Worm (Caenorhabditis elegans) whole organism, L3 larva: ENCODE data around the gene srw-69.
A peak's percentile ranks its signal among the peaks of the same experiment; 100 is the strongest.

Source experiments
- R02D3.7 ChIP-seq: fragments of 150-350 bp; optimal IDR thresholded peaks from 2 replicates; lab custom pipeline; 2014; ENCODE audit warnings: missing biosample characterization, missing genetic modification characterization
- aly-2 ChIP-seq: fragments of 150-350 bp; optimal IDR thresholded peaks from 2 replicates; lab custom pipeline; 2014; ENCODE audit warnings: missing biosample characterization, missing genetic modification characterization
- ama-1 ChIP-seq: fragments of 150-350 bp; optimal IDR thresholded peaks from 2 replicates; lab custom pipeline; 2018
- ceh-16 ChIP-seq: sonication (generic microtip); optimal IDR thresholded peaks from 2 replicates; lab custom pipeline; 2017; ENCODE audit warnings: missing biosample characterization, missing genetic modification characterization
- ceh-82 ChIP-seq: fragments of 150-350 bp; optimal IDR thresholded peaks from 2 replicates; lab custom pipeline; 2014; ENCODE audit warnings: missing biosample characterization, missing genetic modification characterization
- egl-5 ChIP-seq: fragments of 150-350 bp; optimal IDR thresholded peaks from 2 replicates; lab custom pipeline; 2017; ENCODE audit warnings: missing biosample characterization, missing genetic modification reagents, missing genetic modification characterization, inconsistent platforms
- elt-1 ChIP-seq: fragments of 150-350 bp; optimal IDR thresholded peaks from 2 replicates; lab custom pipeline; 2014; ENCODE audit warnings: missing biosample characterization, missing genetic modification characterization
- elt-2 ChIP-seq: sonication (generic microtip); optimal IDR thresholded peaks from 2 replicates; lab custom pipeline; 2016; ENCODE audit warnings: missing genetic modification reagents, mild to moderate bottlenecking, missing genetic modification characterization, missing compliant biosample characterization
- eor-1 ChIP-seq, 2 experiments: fragments of 150-350 bp; optimal IDR thresholded peaks; 2 replicates each; lab custom pipeline; 2014 to 2018; ENCODE audit warnings: missing biosample characterization in 2 of 2, missing genetic modification characterization in 2 of 2
- fkh-10 ChIP-seq: sonication (generic microtip); optimal IDR thresholded peaks from 2 replicates; lab custom pipeline; 2017; ENCODE audit warnings: missing biosample characterization, missing genetic modification reagents, missing genetic modification characterization
- fkh-2 ChIP-seq: fragments of 150-350 bp; optimal IDR thresholded peaks from 2 replicates; lab custom pipeline; 2014; ENCODE audit warnings: missing biosample characterization, missing genetic modification reagents, missing genetic modification characterization
- hmg-11 ChIP-seq: sonication (generic microtip); optimal IDR thresholded peaks from 2 replicates; lab custom pipeline; 2016; ENCODE audit warnings: missing genetic modification characterization, missing compliant biosample characterization
- lin-15B ChIP-seq: fragments of 150-350 bp; optimal IDR thresholded peaks from 2 replicates; lab custom pipeline; 2014; ENCODE audit warnings: missing biosample characterization, missing genetic modification characterization
- lin-39 ChIP-seq: fragments of 150-350 bp; optimal IDR thresholded peaks from 2 replicates; lab custom pipeline; 2018; ENCODE audit warnings: missing biosample characterization, missing genetic modification reagents, missing genetic modification characterization
- lsy-12 ChIP-seq: sonication (generic microtip); optimal IDR thresholded peaks from 2 replicates; lab custom pipeline; 2016; ENCODE audit warnings: mild to moderate bottlenecking, missing genetic modification characterization, missing compliant biosample characterization
- mdl-1 ChIP-seq: fragments of 150-350 bp; optimal IDR thresholded peaks from 2 replicates; lab custom pipeline; 2014; ENCODE audit warnings: missing biosample characterization, missing genetic modification characterization
- nfya-1 ChIP-seq: sonication (generic microtip); optimal IDR thresholded peaks from 2 replicates; lab custom pipeline; 2017; ENCODE audit warnings: missing genetic modification characterization, mild to moderate bottlenecking, missing compliant biosample characterization, antibody characterized with exemption, moderate library complexity; ENCODE audit not compliant: insufficient read depth
- nhr-11 ChIP-seq: fragments of 150-350 bp; optimal IDR thresholded peaks from 2 replicates; lab custom pipeline; 2014; ENCODE audit warnings: missing biosample characterization, missing genetic modification characterization
- nhr-23 ChIP-seq: fragments of 150-350 bp; optimal IDR thresholded peaks from 2 replicates; lab custom pipeline; 2014; ENCODE audit warnings: missing biosample characterization, missing genetic modification reagents, missing genetic modification characterization
- nhr-237 ChIP-seq: fragments of 150-350 bp; optimal IDR thresholded peaks from 2 replicates; lab custom pipeline; 2014; ENCODE audit warnings: missing biosample characterization, missing genetic modification characterization
- nhr-25 ChIP-seq: sonication (generic microtip); optimal IDR thresholded peaks from 2 replicates; lab custom pipeline; 2017; ENCODE audit warnings: missing biosample characterization, missing genetic modification characterization
- nhr-28 ChIP-seq: fragments of 150-350 bp; optimal IDR thresholded peaks from 2 replicates; lab custom pipeline; 2014; ENCODE audit warnings: missing biosample characterization, missing genetic modification characterization
- nhr-43 ChIP-seq: sonication (generic microtip); optimal IDR thresholded peaks from 2 replicates; lab custom pipeline; 2016; ENCODE audit warnings: mild to moderate bottlenecking, missing genetic modification characterization, missing compliant biosample characterization; ENCODE audit not compliant: poor library complexity, severe bottlenecking
- nhr-67 ChIP-seq: fragments of 150-350 bp; optimal IDR thresholded peaks from 2 replicates; lab custom pipeline; 2014; ENCODE audit warnings: missing biosample characterization, missing genetic modification characterization
- nhr-76 ChIP-seq: fragments of 150-350 bp; sonication (generic microtip); optimal IDR thresholded peaks from 5 replicates; lab custom pipeline; 2014; ENCODE audit warnings: missing biosample characterization, missing genetic modification characterization
- pha-4 ChIP-seq: fragments of 150-350 bp; optimal IDR thresholded peaks from 2 replicates; lab custom pipeline; 2014; ENCODE audit warnings: missing biosample characterization, missing genetic modification reagents, missing genetic modification characterization
- pqm-1 ChIP-seq: fragments of 150-350 bp; optimal IDR thresholded peaks from 2 replicates; lab custom pipeline; 2017; ENCODE audit warnings: missing biosample characterization, missing genetic modification characterization, inconsistent platforms
- skn-1 ChIP-seq: fragments of 150-350 bp; optimal IDR thresholded peaks from 2 replicates; lab custom pipeline; 2014; ENCODE audit warnings: missing biosample characterization, missing genetic modification characterization
- snpc-4 ChIP-seq: fragments of 150-350 bp; optimal IDR thresholded peaks from 2 replicates; lab custom pipeline; 2014; ENCODE audit warnings: missing biosample characterization, missing genetic modification characterization
- tbx-2 ChIP-seq: sonication (generic microtip); optimal IDR thresholded peaks from 2 replicates; lab custom pipeline; 2016; ENCODE audit warnings: mild to moderate bottlenecking, missing genetic modification characterization, missing compliant biosample characterization
- unc-39 ChIP-seq: sonication (generic microtip); optimal IDR thresholded peaks from 4 replicates; lab custom pipeline; 2017; ENCODE audit warnings: missing biosample characterization, missing genetic modification characterization
- ztf-4 ChIP-seq: fragments of 150-350 bp; optimal IDR thresholded peaks from 2 replicates; lab custom pipeline; 2014; ENCODE audit warnings: missing biosample characterization, missing genetic modification characterization

srw-69 gene

ce11 chrV:7436509-7436908, 7.7 kb upstream of the srw-69 start:
- no peak for TF ChIP-seq hmg-11 (tag; lab: Kevin White, UChicago)
- TF ChIP-seq, all 47 proteins: peak for 0

- TF ChIP-seq R02D3.7 (tag; lab: Kevin White, UChicago) (no peak), tbx-2 (tag; lab: Kevin White, UChicago) (no peak), aly-2 (tag; lab: Kevin White, UChicago) (no peak), ceh-82 (tag; lab: Kevin White, UChicago) (no peak), nhr-25 (tag; lab: Kevin White, UChicago) (peak; percentile 14), elt-2 (tag; lab: Kevin White, UChicago) (no peak), hmg-11 (tag; lab: Kevin White, UChicago) (peak; percentile 11), nhr-11 (no peak), nhr-23 (peak; percentile 70), pha-4 (tag; lab: Kevin White, UChicago) (no peak), fkh-10 (no peak), nhr-28 (tag; lab: Kevin White, UChicago) (no peak), nhr-43 (tag; lab: Kevin White, UChicago) (peak; percentile 46), nhr-237 (tag; lab: Kevin White, UChicago) (no peak), nhr-67 (no peak), nhr-76 (tag; lab: Kevin White, UChicago) (no peak)
- TF ChIP-seq, all 47 proteins: peak for 4
These were observed 6.8 kb upstream of the srw-69 start, which contains the start of the genes ddo-2 and F25E5.8 for ce11 chrV:7435376-7436204. Gene ddo-2, minus strand, starts transcription at chrV:7435705. Gene F25E5.8, plus strand, starts transcription at chrV:7435930.

- TF ChIP-seq ztf-4 (tag; lab: Kevin White, UChicago) (no peak), elt-2 (tag; lab: Kevin White, UChicago) (peak; percentile 74), nfya-1 (peak; percentile 50), skn-1 (tag; lab: Kevin White, UChicago) (peak; percentile 62), mdl-1 (peak; percentile 76), fkh-2 (tag; lab: Kevin White, UChicago) (no peak), nhr-25 (tag; lab: Kevin White, UChicago) (no peak), lin-15B (tag; lab: Kevin White, UChicago) (peak; percentile 9), pha-4 (tag; lab: Kevin White, UChicago) (peak; percentile 60), snpc-4 (tag; lab: Kevin White, UChicago) (peak; percentile 21), pqm-1 (tag; lab: Kevin White, UChicago) (peak; percentile 91), egl-5 (tag; lab: Kevin White, UChicago) (peak; percentile 69), fkh-10 (peak; percentile 40), ama-1 (lab: Kevin White, UChicago) (peak; percentile 42), R02D3.7 (tag; lab: Kevin White, UChicago) (no peak), elt-1 (tag; lab: Kevin White, UChicago) (peak; percentile 4), nhr-43 (tag; lab: Kevin White, UChicago) (no peak), lin-39 (tag; lab: Kevin White, UChicago) (peak; percentile 51), hmg-11 (tag; lab: Kevin White, UChicago) (peak; percentile 27), ceh-16 (no peak), unc-39 (no peak)
These were observed 6.1 kb upstream of the srw-69 start for ce11 chrV:7434805-7435363.

ce11 chrV:7432441-7433146, 3.8 kb upstream of the srw-69 start:
- TF ChIP-seq lsy-12 (tag; lab: Kevin White, UChicago) (peak; percentile 24), elt-2 (tag; lab: Kevin White, UChicago) (peak; percentile 42), nhr-23 (peak; percentile 6), eor-1 (tag; optimal IDR thresholded peaks at IDR 0.05; lab: Kevin White, UChicago) (no peak), nhr-43 (tag; lab: Kevin White, UChicago) (peak; percentile 70), nfya-1 (no peak), ama-1 (lab: Kevin White, UChicago) (peak; percentile 76)
